Worm (Caenorhabditis elegans): ENCODE measurements around the gene H13N06.2.

- TF ChIP-seq ets-7 (tag; optimal IDR thresholded peaks at IDR 0.05) (no peak), hnd-1 (tag; optimal IDR thresholded peaks at IDR 0.05) (no peak), ama-1 (optimal IDR thresholded peaks at IDR 0.05) (no peak), ceh-13 (GFP tag; optimal IDR thresholded peaks at IDR 0.05) (no peak)
Measured at ce11 chrX:15487162-15487561, 744 bp upstream of the H13N06.2 start.

Measured in whole organism, early embryonic.